Fruit fly (Drosophila melanogaster) whole organism, embryonic: ENCODE data around the gene neb.

ENCODE experiments used
- Abd-B ChIP-seq: fragments of 200-800 bp; sonication (Bioruptor generic); optimal IDR thresholded peaks from 2 replicates; lab custom pipeline; 2018; ENCODE audit warnings: missing biosample characterization, mild to moderate bottlenecking, missing genetic modification characterization, moderate library complexity
- Ada2b ChIP-seq: fragments of 200-800 bp; sonication (Bioruptor generic); IDR thresholded peaks from 2 replicates; pipeline ENCODE4 v1.3.6; 2022; ENCODE audit warnings: missing biosample characterization, missing genetic modification characterization
- CG10321 ChIP-seq: fragments of 200-800 bp; sonication (Bioruptor generic); IDR thresholded peaks from 2 replicates; pipeline ENCODE4 v1.3.6; 2022; ENCODE audit warnings: missing biosample characterization, missing genetic modification characterization
- CG10462 ChIP-seq: fragments of 200-800 bp; sonication (Bioruptor generic); optimal IDR thresholded peaks from 2 replicates; lab custom pipeline; 2016; ENCODE audit warnings: missing biosample characterization, missing genetic modification characterization
- CG10565 ChIP-seq: fragments of 200-800 bp; sonication (Bioruptor generic); optimal IDR thresholded peaks from 3 replicates; lab custom pipeline; 2016; ENCODE audit warnings: missing biosample characterization, mild to moderate bottlenecking, missing genetic modification characterization
- CG11723 ChIP-seq: fragments of 200-800 bp; sonication (Bioruptor generic); optimal IDR thresholded peaks from 2 replicates; lab custom pipeline; 2017; ENCODE audit warnings: missing biosample characterization, mild to moderate bottlenecking, missing genetic modification characterization
- CG12219 ChIP-seq: fragments of 200-800 bp; sonication (Bioruptor generic); optimal IDR thresholded peaks from 3 replicates; lab custom pipeline; 2018; ENCODE audit warnings: missing biosample characterization, mild to moderate bottlenecking, missing genetic modification characterization
- CG12744 ChIP-seq: fragments of 200-800 bp; sonication (Bioruptor generic); optimal IDR thresholded peaks from 2 replicates; lab custom pipeline; 2016; ENCODE audit warnings: missing biosample characterization, missing genetic modification characterization
- CG13424 ChIP-seq: fragments of 200-800 bp; sonication (Bioruptor generic); optimal IDR thresholded peaks from 2 replicates; lab custom pipeline; 2019; ENCODE audit warnings: missing biosample characterization, mild to moderate bottlenecking, missing genetic modification characterization, moderate library complexity
- CG13894 ChIP-seq: fragments of 200-800 bp; sonication (Bioruptor generic); optimal IDR thresholded peaks from 3 replicates; lab custom pipeline; 2018; ENCODE audit warnings: missing biosample characterization, mild to moderate bottlenecking, missing genetic modification characterization, moderate library complexity
- CG15479 ChIP-seq: fragments of 200-800 bp; sonication (Bioruptor generic); optimal IDR thresholded peaks from 3 replicates; lab custom pipeline; 2019; ENCODE audit warnings: missing biosample characterization, mild to moderate bottlenecking, missing genetic modification characterization, moderate library complexity
- CG17568 ChIP-seq: fragments of 200-800 bp; sonication (Bioruptor generic); optimal IDR thresholded peaks from 2 replicates; lab custom pipeline; 2018; ENCODE audit warnings: missing biosample characterization, mild to moderate bottlenecking, missing genetic modification characterization, moderate library complexity
- CG2889 ChIP-seq: fragments of 200-800 bp; sonication (Bioruptor generic); IDR thresholded peaks from 3 replicates; pipeline ENCODE4 v1.3.6; 2022; ENCODE audit warnings: missing biosample characterization, missing genetic modification characterization
- CG30431 ChIP-seq: fragments of 200-800 bp; sonication (Bioruptor generic); optimal IDR thresholded peaks from 2 replicates; lab custom pipeline; 2017; ENCODE audit warnings: missing biosample characterization, missing genetic modification characterization
- CG3281 ChIP-seq: fragments of 200-800 bp; sonication (Bioruptor generic); optimal IDR thresholded peaks from 3 replicates; lab custom pipeline; 2017; ENCODE audit warnings: missing biosample characterization, mild to moderate bottlenecking, missing genetic modification characterization
- CG4707 ChIP-seq: fragments of 200-800 bp; sonication (Bioruptor generic); optimal IDR thresholded peaks from 2 replicates; lab custom pipeline; 2018; ENCODE audit warnings: missing biosample characterization, mild to moderate bottlenecking, missing genetic modification characterization, moderate library complexity
- CG4730 ChIP-seq: fragments of 200-800 bp; sonication (Bioruptor generic); IDR thresholded peaks from 2 replicates; pipeline ENCODE4 v1.3.6; 2022; ENCODE audit warnings: missing biosample characterization, missing genetic modification characterization
- CG8388 ChIP-seq: fragments of 200-800 bp; sonication (Bioruptor generic); optimal IDR thresholded peaks from 2 replicates; lab custom pipeline; 2019; ENCODE audit warnings: missing biosample characterization, mild to moderate bottlenecking, missing genetic modification characterization, moderate library complexity
- CG8924 ChIP-seq: fragments of 200-800 bp; optimal IDR thresholded peaks from 3 replicates; lab custom pipeline; 2019; ENCODE audit warnings: missing biosample characterization, mild to moderate bottlenecking, missing genetic modification characterization, moderate library complexity
- CG9932 ChIP-seq: fragments of 200-800 bp; sonication (Bioruptor generic); IDR thresholded peaks from 2 replicates; pipeline ENCODE4 v1.3.6; 2022; ENCODE audit warnings: missing biosample characterization, missing genetic modification characterization
- Chrac-16 ChIP-seq: fragments of 200-800 bp; sonication (Bioruptor generic); optimal IDR thresholded peaks from 3 replicates; lab custom pipeline; 2016; ENCODE audit warnings: missing biosample characterization, missing genetic modification characterization
- Deaf1 ChIP-seq: fragments of 200-800 bp; optimal IDR thresholded peaks from 3 replicates; lab custom pipeline; 2019; ENCODE audit warnings: missing biosample characterization, mild to moderate bottlenecking, missing genetic modification characterization, moderate library complexity
- Gug ChIP-seq: fragments of 200-800 bp; sonication (Bioruptor generic); IDR thresholded peaks from 4 replicates; pipeline ENCODE4 v1.3.6; 2022; ENCODE audit warnings: missing biosample characterization, missing genetic modification characterization
- Hand ChIP-seq: fragments of 200-800 bp; sonication (Bioruptor generic); optimal IDR thresholded peaks from 2 replicates; lab custom pipeline; 2017; ENCODE audit warnings: mild to moderate bottlenecking, missing biosample characterization, missing genetic modification reagents, missing genetic modification characterization
- Hr78 ChIP-seq, 2 experiments: fragments of 200-800 bp in 1 of 2; fragments of >200 bp in 1 of 2; sonication (Bioruptor generic) in 1 of 2; optimal IDR thresholded peaks; 2 replicates each; lab custom pipeline; 2017 to 2019; ENCODE audit warnings: missing biosample characterization in 2 of 2, missing genetic modification characterization in 2 of 2, mild to moderate bottlenecking in 1 of 2, moderate library complexity in 1 of 2
- Lim3 ChIP-seq: fragments of 200-800 bp; sonication (Bioruptor generic); IDR thresholded peaks from 2 replicates; pipeline ENCODE4 v1.3.6; 2022; ENCODE audit warnings: missing biosample characterization, missing genetic modification characterization
- MBD-R2 ChIP-seq: fragments of 200-800 bp; sonication (Bioruptor generic); IDR thresholded peaks from 2 replicates; pipeline ENCODE4 v1.3.6; 2022; ENCODE audit warnings: missing biosample characterization, missing genetic modification characterization
- Mad ChIP-seq: fragments of 200-800 bp; sonication (Bioruptor generic); optimal IDR thresholded peaks from 2 replicates; lab custom pipeline; 2016; ENCODE audit warnings: missing biosample characterization, missing genetic modification characterization
- Med ChIP-seq: fragments of 200-800 bp; sonication (Bioruptor generic); peaks from one replicate; lab custom pipeline; 2016; ENCODE audit warnings: missing biosample characterization, missing genetic modification characterization, mild to moderate bottlenecking, inconsistent platforms, moderate library complexity
- NC2α ChIP-seq: fragments of 200-800 bp; sonication (Bioruptor generic); optimal IDR thresholded peaks from 2 replicates; lab custom pipeline; 2016; ENCODE audit warnings: missing biosample characterization, missing genetic modification characterization
- Pdp1 ChIP-seq, 2 experiments: fragments of 200-800 bp; sonication (Bioruptor generic); optimal IDR thresholded peaks; 3 replicates each; lab custom pipeline; 2016; ENCODE audit warnings: missing biosample characterization in 2 of 2, missing genetic modification characterization in 2 of 2, mild to moderate bottlenecking in 1 of 2, moderate library complexity in 1 of 2
- Side ChIP-seq: fragments of 200-800 bp; sonication (Bioruptor generic); optimal IDR thresholded peaks from 2 replicates; lab custom pipeline; 2016; ENCODE audit warnings: missing biosample characterization, missing genetic modification characterization
- croc ChIP-seq: fragments of 200-800 bp; sonication (Bioruptor generic); conservative IDR thresholded peaks from 3 replicates; pipeline ENCODE4 v1.3.6; 2022; ENCODE audit warnings: missing biosample characterization, missing genetic modification characterization
- disco-r ChIP-seq: fragments of 200-800 bp; sonication (Bioruptor generic); optimal IDR thresholded peaks from 2 replicates; lab custom pipeline; 2016; ENCODE audit warnings: missing biosample characterization, missing genetic modification characterization
- gem ChIP-seq: fragments of 200-800 bp; sonication (Bioruptor generic); optimal IDR thresholded peaks from 2 replicates; lab custom pipeline; 2019; ENCODE audit warnings: missing biosample characterization, mild to moderate bottlenecking, missing genetic modification characterization, moderate library complexity
- gsb-n ChIP-seq: fragments of 200-800 bp; sonication (Bioruptor generic); optimal IDR thresholded peaks from 3 replicates; lab custom pipeline; 2018; ENCODE audit warnings: missing biosample characterization, mild to moderate bottlenecking, missing genetic modification characterization
- inv ChIP-seq: fragments of 200-800 bp; sonication (Bioruptor generic); IDR thresholded peaks from 2 replicates; pipeline ENCODE4 v1.3.6; 2022; ENCODE audit warnings: missing biosample characterization, missing genetic modification characterization; ENCODE audit not compliant: partially characterized antibody
- jing ChIP-seq: fragments of 200-800 bp; sonication (Bioruptor generic); optimal IDR thresholded peaks from 2 replicates; lab custom pipeline; 2018; ENCODE audit warnings: missing biosample characterization, mild to moderate bottlenecking, missing genetic modification characterization
- ken ChIP-seq: fragments of 200-800 bp; sonication (Bioruptor generic); IDR thresholded peaks from 3 replicates; pipeline ENCODE4 v1.3.6; 2022; ENCODE audit warnings: missing biosample characterization, missing genetic modification characterization
- lab ChIP-seq: fragments of 200-800 bp; sonication (Bioruptor generic); optimal IDR thresholded peaks from 3 replicates; lab custom pipeline; 2017; ENCODE audit warnings: missing biosample characterization, missing genetic modification characterization, mild to moderate bottlenecking, moderate library complexity, missing genetic modification reagents
- lilli ChIP-seq: fragments of 200-800 bp; sonication (Bioruptor generic); optimal IDR thresholded peaks from 3 replicates; lab custom pipeline; 2016; ENCODE audit warnings: missing biosample characterization, missing genetic modification characterization
- nerfin-1 ChIP-seq: fragments of 200-800 bp; sonication (Bioruptor generic); optimal IDR thresholded peaks from 3 replicates; lab custom pipeline; 2019; ENCODE audit warnings: missing biosample characterization, mild to moderate bottlenecking, missing genetic modification characterization, moderate library complexity
- so ChIP-seq: fragments of 200-800 bp; sonication (Bioruptor generic); IDR thresholded peaks from 3 replicates; pipeline ENCODE4 v1.3.6; 2022; ENCODE audit warnings: missing biosample characterization, missing genetic modification characterization
- stwl ChIP-seq: fragments of 200-800 bp; sonication (Bioruptor generic); optimal IDR thresholded peaks from 3 replicates; lab custom pipeline; 2018; ENCODE audit warnings: missing biosample characterization, mild to moderate bottlenecking, missing genetic modification characterization, moderate library complexity
- wdn ChIP-seq: fragments of 200-800 bp; sonication (Bioruptor generic); IDR thresholded peaks from 2 replicates; pipeline ENCODE4 v1.3.6; 2022; ENCODE audit warnings: missing biosample characterization, missing genetic modification characterization
- yki ChIP-seq: fragments of >200 bp; optimal IDR thresholded peaks from 3 replicates; lab custom pipeline; 2018
- zf30C ChIP-seq: fragments of 200-800 bp; sonication (Bioruptor generic); optimal IDR thresholded peaks from 3 replicates; lab custom pipeline; 2018; ENCODE audit warnings: missing biosample characterization, mild to moderate bottlenecking, missing genetic modification characterization

Gene neb

DNA sequence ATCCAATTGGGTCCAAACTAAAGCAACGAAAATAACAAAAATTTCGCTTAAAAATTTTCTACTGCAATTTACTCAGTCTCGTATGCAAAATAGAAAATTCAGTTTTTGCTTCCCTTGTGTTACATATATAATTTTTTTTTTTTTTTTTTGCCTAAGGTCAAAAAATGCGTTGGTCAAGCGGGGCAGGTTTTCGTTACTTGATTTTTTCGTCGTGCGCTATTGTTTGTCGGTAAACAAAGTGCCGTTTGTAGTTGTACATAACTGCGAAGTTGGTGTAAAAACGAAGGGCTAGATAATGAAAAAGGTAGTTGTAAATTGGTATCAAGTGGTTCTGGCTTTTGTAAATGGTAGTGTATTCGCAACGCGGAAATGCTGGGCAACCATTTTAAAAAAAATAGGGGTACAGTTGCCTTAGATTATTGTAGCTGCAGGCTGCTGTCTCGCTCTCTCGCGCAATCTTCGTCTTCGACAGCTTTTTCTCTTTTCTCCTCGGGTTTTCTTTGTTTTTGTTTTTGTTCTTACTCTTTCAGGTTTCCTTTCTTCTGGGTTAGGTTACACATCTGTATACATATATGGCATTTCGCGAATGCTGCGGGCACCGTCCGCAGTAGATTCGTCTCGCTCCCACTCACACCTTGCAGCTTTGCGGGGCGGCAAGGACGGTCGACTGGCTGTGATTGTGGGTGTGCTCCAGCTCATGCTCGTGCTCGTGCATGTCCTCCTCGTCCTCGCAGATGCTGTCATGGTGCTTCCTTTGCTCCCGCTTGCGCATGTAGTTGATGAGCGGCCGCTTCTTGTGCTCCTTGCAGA lies 6.8 kb downstream of the neb start (continued):
- TF ChIP-seq disco-r (no peak), CG10321 (GFP tag; lab: Robert Waterston, UW) (peak; percentile 75), gem (tag; lab: Kevin White, UChicago) (peak; percentile 6), wdn (peak; percentile 47; the same call in 1 of the 2 replicates), CG4707 (no peak), jing (GFP tag; lab: Kevin White, UChicago) (no peak), lilli (GFP tag; lab: Kevin White, UChicago) (no peak), zf30C (GFP tag; lab: Kevin White, UChicago) (no peak), Side (no peak), Med (peak; percentile 25), CG9932 (GFP tag; lab: Robert Waterston, UW) (no peak), lab (GFP tag; lab: Kevin White, UChicago) (peak; percentile 21), ken (0 out of 3 replicates have a peak, but pooled peaks have one; percentile 41), so (0 out of 3 replicates have a peak, but pooled peaks have one; percentile 28)

DNA sequence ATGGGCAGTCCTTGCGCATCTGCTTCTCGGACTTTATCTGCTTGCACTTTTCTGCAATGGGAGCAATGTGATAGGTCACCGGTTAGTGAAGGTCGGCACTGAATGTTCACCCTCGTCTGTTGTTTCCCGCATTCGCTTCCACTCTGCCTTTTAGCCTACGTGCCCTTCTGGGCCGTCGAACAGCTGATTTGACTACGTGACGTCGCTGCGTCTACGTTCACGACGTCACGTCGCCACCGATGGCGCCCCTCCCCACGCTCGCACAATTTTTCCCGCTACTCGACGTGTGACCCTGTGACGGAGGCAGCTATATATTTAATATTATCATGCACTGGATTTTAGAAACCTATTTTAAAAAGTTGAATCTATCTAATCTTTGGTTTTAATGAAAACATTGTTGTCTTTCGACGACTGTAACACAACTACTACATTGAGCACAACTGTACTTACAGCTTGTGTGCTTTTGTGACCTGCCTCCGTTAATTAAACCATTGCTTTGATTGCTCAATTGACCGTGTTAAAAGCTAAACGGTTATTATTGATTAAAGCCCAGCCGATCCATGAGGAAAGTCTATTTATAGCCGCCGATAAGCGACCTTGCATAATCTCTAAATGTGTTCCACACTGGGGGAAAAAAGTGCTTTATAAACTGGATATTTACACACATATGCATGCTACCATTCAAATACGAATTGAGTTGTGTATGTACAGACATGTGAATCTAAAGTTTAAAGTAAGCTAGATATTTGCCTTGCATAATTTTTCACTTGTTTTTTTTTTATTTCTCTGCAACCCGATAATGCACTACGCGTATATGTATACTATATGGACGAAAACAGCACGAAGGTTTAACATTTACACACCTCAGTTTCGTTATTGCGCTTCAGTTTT lies 7.7 kb downstream of the neb start:
- TF ChIP-seq CG8388 (GFP tag; lab: Kevin White, UChicago) (no peak), Chrac-16 (no peak), Gug (GFP tag; lab: Robert Waterston, UW) (no peak), Pdp1 (GFP tag; optimal IDR thresholded peaks at IDR 0.05; lab: Kevin White, UChicago) (peak in 1 of 2 experiments; percentile 85), Ada2b (GFP tag; lab: Robert Waterston, UW) (peak; percentile 26; the same call in 1 of the 2 replicates), Abd-B (GFP tag; lab: Kevin White, UChicago) (no peak), yki (lab: Kevin White, UChicago) (no peak), Lim3 (GFP tag; lab: Robert Waterston, UW) (no peak), CG13424 (tag; lab: Kevin White, UChicago) (no peak), CG10565 (GFP tag; lab: Kevin White, UChicago) (no peak), CG13894 (tag; lab: Kevin White, UChicago) (no peak), CG4730 (GFP tag; lab: Robert Waterston, UW) (no peak), Mad (GFP tag; lab: Kevin White, UChicago) (no peak), CG8924 (no peak), Hand (GFP tag; lab: Kevin White, UChicago) (no peak), Deaf1 (tag; lab: Kevin White, UChicago) (peak; percentile 7), CG11723 (no peak), CG2889 (no peak), CG12219 (GFP tag; lab: Kevin White, UChicago) (no peak), nerfin-1 (tag; lab: Kevin White, UChicago) (no peak), NC2α (no peak), CG12744 (GFP tag; lab: Kevin White, UChicago) (no peak), CG3281 (GFP tag; lab: Kevin White, UChicago) (peak; percentile 36), gsb-n (tag; lab: Kevin White, UChicago) (no peak), CG15479 (GFP tag; lab: Kevin White, UChicago) (no peak), MBD-R2 (GFP tag; lab: Robert Waterston, UW) (no peak), CG17568 (GFP tag; lab: Kevin White, UChicago) (peak; percentile 18), CG30431 (GFP tag; lab: Kevin White, UChicago) (no peak), inv (GFP tag; lab: Robert Waterston, UW) (no peak), Hr78 (GFP tag; optimal IDR thresholded peaks at IDR 0.05; lab: Kevin White, UChicago) (peak in 1 of 2 experiments; percentile 90), CG10462 (GFP tag; lab: Kevin White, UChicago) (no peak), croc (GFP tag; lab: Robert Waterston, UW) (no peak), jing (GFP tag; lab: Kevin White, UChicago) (no peak), stwl (tag; lab: Kevin White, UChicago) (no peak)
